Fruit fly (Drosophila melanogaster): ENCODE measurements around the gene Scp2.

dm6 chr3R:16594961-16595360 is 11.5 kb upstream of the Scp2 start:
- no peak for TF ChIP-seq lola (GFP tag; optimal IDR thresholded peaks at IDR 0.05)
- no peak for TF ChIP-seq fru (GFP tag; optimal IDR thresholded peaks at IDR 0.05)
- TF ChIP-seq sage (GFP tag; optimal IDR thresholded peaks at IDR 0.05), result no peak
- no peak for TF ChIP-seq Dif (GFP tag; optimal IDR thresholded peaks at IDR 0.05; ENCODE audit: partially characterized antibody)
- no peak for TF ChIP-seq rgr (GFP tag; optimal IDR thresholded peaks at IDR 0.05)
- no peak for TF ChIP-seq h (GFP tag; optimal IDR thresholded peaks at IDR 0.05)
- no peak for TF ChIP-seq Myc (optimal IDR thresholded peaks at IDR 0.05)
- TF ChIP-seq pan (optimal IDR thresholded peaks at IDR 0.05), result no peak
- TF ChIP-seq Jra (GFP tag; optimal IDR thresholded peaks at IDR 0.05), result no peak
